Fruit fly (Drosophila melanogaster) whole organism, prepupa: Measurements from ENCODE around the gene Shab.

Experiments
- Blimp-1 ChIP-seq: fragments of 200-800 bp; sonication (Bioruptor generic); optimal IDR thresholded peaks from 3 replicates; lab custom pipeline; 2017; ENCODE audit warnings: missing biosample characterization, missing genetic modification characterization, mild to moderate bottlenecking, moderate library complexity, missing genetic modification reagents
- CG11294 ChIP-seq: fragments of 200-800 bp; sonication (Bioruptor generic); IDR thresholded peaks from 2 replicates; pipeline ENCODE4 v1.3.6; 2022; ENCODE audit warnings: missing biosample characterization, missing genetic modification characterization
- CG11762 ChIP-seq: fragments of 200-800 bp; sonication (Bioruptor generic); optimal IDR thresholded peaks from 3 replicates; lab custom pipeline; 2016; ENCODE audit warnings: missing biosample characterization, missing genetic modification characterization; ENCODE audit not compliant: insufficient read depth
- CG11902 ChIP-seq: fragments of 200-800 bp; sonication (Bioruptor generic); optimal IDR thresholded peaks from 3 replicates; lab custom pipeline; 2016; ENCODE audit warnings: missing biosample characterization, missing genetic modification characterization
- CG15336 ChIP-seq: fragments of 200-800 bp; sonication (Bioruptor generic); IDR thresholded peaks from 2 replicates; pipeline ENCODE4 v1.3.6; 2022; ENCODE audit warnings: missing biosample characterization, missing genetic modification characterization
- CG1621 ChIP-seq: fragments of 200-800 bp; sonication (Bioruptor generic); optimal IDR thresholded peaks from 3 replicates; lab custom pipeline; 2018; ENCODE audit warnings: missing biosample characterization, mild to moderate bottlenecking, missing genetic modification characterization
- CG3032 ChIP-seq: fragments of 200-800 bp; optimal IDR thresholded peaks from 2 replicates; lab custom pipeline; 2019; ENCODE audit warnings: missing biosample characterization, mild to moderate bottlenecking, missing genetic modification characterization, moderate library complexity
- CG31627 ChIP-seq: fragments of 200-800 bp; sonication (Bioruptor generic); optimal IDR thresholded peaks from 3 replicates; lab custom pipeline; 2016; ENCODE audit warnings: missing biosample characterization, missing genetic modification characterization
- CG32006 ChIP-seq: fragments of 200-800 bp; sonication (Bioruptor generic); optimal IDR thresholded peaks from 3 replicates; lab custom pipeline; 2017; ENCODE audit warnings: missing biosample characterization, mild to moderate bottlenecking, missing genetic modification characterization
- CG34406 ChIP-seq: fragments of 200-800 bp; sonication (Bioruptor generic); optimal IDR thresholded peaks from 3 replicates; lab custom pipeline; 2016; ENCODE audit warnings: missing biosample characterization, missing genetic modification characterization
- CG3919 ChIP-seq: fragments of 200-800 bp; sonication (Bioruptor generic); optimal IDR thresholded peaks from 3 replicates; lab custom pipeline; 2016; ENCODE audit warnings: missing biosample characterization, missing genetic modification characterization
- CG4318 ChIP-seq: fragments of 200-800 bp; sonication (Bioruptor generic); optimal IDR thresholded peaks from 3 replicates; lab custom pipeline; 2017; ENCODE audit warnings: missing biosample characterization, mild to moderate bottlenecking, missing genetic modification characterization
- CG6163 ChIP-seq: fragments of 200-800 bp; sonication (Bioruptor generic); IDR thresholded peaks from 3 replicates; pipeline ENCODE4 v1.3.6; 2022; ENCODE audit warnings: missing biosample characterization, missing genetic modification characterization
- CG6276 ChIP-seq: fragments of 200-800 bp; sonication (Bioruptor generic); optimal IDR thresholded peaks from 2 replicates; lab custom pipeline; 2017; ENCODE audit warnings: missing biosample characterization, mild to moderate bottlenecking, missing genetic modification characterization
- CG6792 ChIP-seq: fragments of 200-800 bp; sonication (Bioruptor generic); optimal IDR thresholded peaks from 3 replicates; lab custom pipeline; 2016; ENCODE audit warnings: missing biosample characterization, missing genetic modification characterization
- CG6854 ChIP-seq: fragments of 200-800 bp; sonication (Bioruptor generic); optimal IDR thresholded peaks from 2 replicates; lab custom pipeline; 2017; ENCODE audit warnings: missing biosample characterization, mild to moderate bottlenecking, missing genetic modification characterization
- CG7368 ChIP-seq: fragments of 200-800 bp; sonication (Bioruptor generic); optimal IDR thresholded peaks from 3 replicates; lab custom pipeline; 2016; ENCODE audit warnings: missing biosample characterization, missing genetic modification characterization
- CG8319 ChIP-seq: fragments of 200-800 bp; sonication (Bioruptor generic); optimal IDR thresholded peaks from 3 replicates; lab custom pipeline; 2016; ENCODE audit warnings: missing biosample characterization, missing genetic modification characterization
- CG8632 ChIP-seq: fragments of 200-800 bp; sonication (Bioruptor generic); optimal IDR thresholded peaks from 3 replicates; lab custom pipeline; 2016; ENCODE audit warnings: missing biosample characterization, missing genetic modification characterization
- CG9139 ChIP-seq: fragments of 200-800 bp; sonication (Bioruptor generic); optimal IDR thresholded peaks from 3 replicates; lab custom pipeline; 2017; ENCODE audit warnings: missing biosample characterization, mild to moderate bottlenecking, missing genetic modification characterization
- Eip75B ChIP-seq: fragments of 200-800 bp; sonication (Bioruptor generic); optimal IDR thresholded peaks from 3 replicates; lab custom pipeline; 2016; ENCODE audit warnings: missing biosample characterization, missing genetic modification characterization
- Eip78C ChIP-seq: fragments of 200-800 bp; sonication (Bioruptor generic); peaks from one replicate; lab custom pipeline; 2016; ENCODE audit warnings: missing biosample characterization, missing genetic modification characterization
- Ets21C ChIP-seq: fragments of 200-800 bp; sonication (Bioruptor generic); optimal IDR thresholded peaks from 3 replicates; lab custom pipeline; 2016; ENCODE audit warnings: missing biosample characterization, missing genetic modification characterization
- Ets96B ChIP-seq: fragments of 200-800 bp; optimal IDR thresholded peaks from 2 replicates; lab custom pipeline; 2019; ENCODE audit warnings: missing biosample characterization, mild to moderate bottlenecking, missing genetic modification characterization, moderate library complexity
- Gug ChIP-seq: fragments of 200-800 bp; sonication (Bioruptor generic); IDR thresholded peaks from 2 replicates; pipeline ENCODE4 v1.3.6; 2022; ENCODE audit warnings: missing biosample characterization, missing genetic modification characterization
- Hr39 ChIP-seq: fragments of 200-800 bp; sonication (Bioruptor generic); optimal IDR thresholded peaks from 2 replicates; lab custom pipeline; 2016; ENCODE audit warnings: missing biosample characterization, missing genetic modification characterization
- Hr4 ChIP-seq: fragments of 200-800 bp; sonication (Bioruptor generic); optimal IDR thresholded peaks from 3 replicates; lab custom pipeline; 2016; ENCODE audit warnings: missing biosample characterization, missing genetic modification characterization
- Lpt ChIP-seq: fragments of 200-800 bp; sonication (Bioruptor generic); optimal IDR thresholded peaks from 3 replicates; lab custom pipeline; 2016; ENCODE audit warnings: missing biosample characterization, missing genetic modification characterization
- Sox102F ChIP-seq: fragments of 200-800 bp; sonication (Bioruptor generic); optimal IDR thresholded peaks from 2 replicates; lab custom pipeline; 2016; ENCODE audit warnings: missing biosample characterization, mild to moderate bottlenecking, missing genetic modification characterization
- Sox15 ChIP-seq: fragments of 200-800 bp; sonication (Bioruptor generic); optimal IDR thresholded peaks from 3 replicates; lab custom pipeline; 2016; ENCODE audit warnings: missing biosample characterization, missing genetic modification characterization
- acj6 ChIP-seq: fragments of 200-800 bp; sonication (Bioruptor generic); optimal IDR thresholded peaks from 3 replicates; lab custom pipeline; 2016; ENCODE audit warnings: missing biosample characterization, missing genetic modification characterization
- cyc ChIP-seq: fragments of 200-800 bp; sonication (Bioruptor generic); optimal IDR thresholded peaks from 3 replicates; lab custom pipeline; 2016; ENCODE audit warnings: missing biosample characterization, missing genetic modification characterization
- dac ChIP-seq: fragments of 200-800 bp; sonication (Bioruptor generic); optimal IDR thresholded peaks from 2 replicates; lab custom pipeline; 2017; ENCODE audit warnings: missing biosample characterization, mild to moderate bottlenecking, missing genetic modification characterization
- dsx ChIP-seq: fragments of 200-800 bp; optimal IDR thresholded peaks from 3 replicates; lab custom pipeline; 2019; ENCODE audit warnings: missing biosample characterization, mild to moderate bottlenecking, missing genetic modification characterization, moderate library complexity; ENCODE audit not compliant: poor library complexity, severe bottlenecking
- esn ChIP-seq: fragments of 200-800 bp; sonication (Bioruptor generic); optimal IDR thresholded peaks from 2 replicates; lab custom pipeline; 2016; ENCODE audit warnings: missing biosample characterization, mild to moderate bottlenecking, missing genetic modification characterization, moderate library complexity
- fd59A ChIP-seq: fragments of 200-800 bp; sonication (Bioruptor generic); optimal IDR thresholded peaks from 2 replicates; lab custom pipeline; 2017; ENCODE audit warnings: missing biosample characterization, mild to moderate bottlenecking, missing genetic modification characterization, missing genetic modification reagents
- fd85E ChIP-seq: fragments of 200-800 bp; sonication (Bioruptor generic); optimal IDR thresholded peaks from 3 replicates; lab custom pipeline; 2016; ENCODE audit warnings: missing biosample characterization, missing genetic modification characterization
- fkh ChIP-seq: fragments of 200-800 bp; sonication (Bioruptor generic); optimal IDR thresholded peaks from 3 replicates; lab custom pipeline; 2017; ENCODE audit warnings: missing biosample characterization, mild to moderate bottlenecking, missing genetic modification characterization, moderate library complexity
- lz ChIP-seq: fragments of 200-800 bp; sonication (Bioruptor generic); optimal IDR thresholded peaks from 3 replicates; lab custom pipeline; 2016; ENCODE audit warnings: missing biosample characterization, missing genetic modification characterization
- net ChIP-seq: fragments of 200-800 bp; sonication (Bioruptor generic); optimal IDR thresholded peaks from 3 replicates; lab custom pipeline; 2016; ENCODE audit warnings: missing biosample characterization, missing genetic modification characterization
- salr ChIP-seq, 2 experiments: fragments of 200-800 bp; sonication (Bioruptor generic); optimal IDR thresholded peaks; 3 replicates each; lab custom pipeline; 2016 to 2018; ENCODE audit warnings: missing biosample characterization in 2 of 2, missing genetic modification characterization in 2 of 2, mild to moderate bottlenecking in 1 of 2
- spab ChIP-seq: fragments of 200-800 bp; sonication (Bioruptor generic); optimal IDR thresholded peaks from 2 replicates; lab custom pipeline; 2017; ENCODE audit warnings: missing biosample characterization, mild to moderate bottlenecking, missing genetic modification characterization, missing genetic modification reagents
- svp ChIP-seq: fragments of 200-800 bp; sonication (Bioruptor generic); peaks from one replicate; lab custom pipeline; 2016; ENCODE audit warnings: missing biosample characterization, missing genetic modification characterization
- vri ChIP-seq: fragments of 200-800 bp; sonication (Bioruptor generic); optimal IDR thresholded peaks from 3 replicates; lab custom pipeline; 2016; ENCODE audit warnings: missing biosample characterization, mild to moderate bottlenecking, missing genetic modification characterization

The Shab gene

dm6 chr3L:2874031-2874430 is 20.8 kb upstream of the Shab start (continued):
- TF ChIP-seq CG6854 (GFP tag; lab: Kevin White, UChicago) = peak; percentile 77
- TF ChIP-seq CG3919 (GFP tag; lab: Kevin White, UChicago) = no peak
- TF ChIP-seq fd85E (GFP tag; lab: Kevin White, UChicago) = no peak
- no peak for TF ChIP-seq CG3032
- TF ChIP-seq CG8632 (GFP tag; lab: Kevin White, UChicago) = no peak
- TF ChIP-seq svp (GFP tag; lab: Kevin White, UChicago) = peak; percentile 40
- TF ChIP-seq CG6163 (GFP tag; lab: Robert Waterston, UW) = peak; percentile 35; the same call in 2 of the 3 replicates
- no peak for TF ChIP-seq Hr39 (GFP tag; lab: Kevin White, UChicago)
- TF ChIP-seq Eip75B (GFP tag; lab: Kevin White, UChicago) = no peak
- no peak for TF ChIP-seq CG8319
- no peak for TF ChIP-seq CG7368 (GFP tag; lab: Kevin White, UChicago)
- TF ChIP-seq CG4318 (GFP tag; lab: Kevin White, UChicago) = no peak
- TF ChIP-seq lz (GFP tag; lab: Kevin White, UChicago) = no peak
- TF ChIP-seq CG11294 = no peak
- no peak for TF ChIP-seq CG31627 (GFP tag; lab: Kevin White, UChicago)
- peak; percentile 4 for TF ChIP-seq net (GFP tag; lab: Kevin White, UChicago)
- TF ChIP-seq dac (GFP tag; lab: Kevin White, UChicago) = no peak
- TF ChIP-seq, all 60 proteins: peak for 10

- TF ChIP-seq Eip75B (GFP tag; lab: Kevin White, UChicago) = no peak
- TF ChIP-seq Eip78C (GFP tag; lab: Kevin White, UChicago) = peak; percentile 34
These were observed 15.6 kb upstream of the Shab start, which contains the start of gene Tet for dm6 chr3L:2879005-2879826. Gene Tet (minus strand): TSS chr3L:2879158.

- peak; percentile 82 for TF ChIP-seq CG3032
- no peak for TF ChIP-seq dac (GFP tag; lab: Kevin White, UChicago)
- no peak for TF ChIP-seq CG8632 (GFP tag; lab: Kevin White, UChicago)
- peak; percentile 7 for TF ChIP-seq acj6 (GFP tag; lab: Kevin White, UChicago)
- peak; percentile 22 for TF ChIP-seq CG11762 (GFP tag; lab: Kevin White, UChicago)
- TF ChIP-seq CG6854 (GFP tag; lab: Kevin White, UChicago) = no peak
- TF ChIP-seq CG3919 (GFP tag; lab: Kevin White, UChicago) = peak; percentile 69
- TF ChIP-seq CG11902 (GFP tag; lab: Kevin White, UChicago) = peak; percentile 30
- TF ChIP-seq Sox102F (GFP tag; lab: Kevin White, UChicago) = no peak
- TF ChIP-seq Gug (GFP tag; lab: Robert Waterston, UW) = peak; percentile 83
- TF ChIP-seq CG6163 (GFP tag; lab: Robert Waterston, UW) = peak; percentile 86
- peak; percentile 30 for TF ChIP-seq Hr4
- TF ChIP-seq Eip78C (GFP tag; lab: Kevin White, UChicago) = peak; percentile 92
- TF ChIP-seq salr (GFP tag; optimal IDR thresholded peaks at IDR 0.05; lab: Kevin White, UChicago) = peak in 1 of 2 experiments; percentile 43
- TF ChIP-seq CG15336 (GFP tag; lab: Robert Waterston, UW) = peak; percentile 75
- peak; percentile 21 for TF ChIP-seq Lpt
- TF ChIP-seq cyc = peak; percentile 66
- peak; percentile 71 for TF ChIP-seq svp (GFP tag; lab: Kevin White, UChicago)
- TF ChIP-seq CG4318 (GFP tag; lab: Kevin White, UChicago) = peak; percentile 28
- TF ChIP-seq CG9139 (GFP tag; lab: Kevin White, UChicago) = peak; percentile 62
- TF ChIP-seq fkh = no peak
- no peak for TF ChIP-seq vri (GFP tag; lab: Kevin White, UChicago)
- TF ChIP-seq Ets21C (GFP tag; lab: Kevin White, UChicago) = no peak
- no peak for TF ChIP-seq Sox15 (GFP tag; lab: Kevin White, UChicago)
- peak; percentile 68 for TF ChIP-seq spab (GFP tag; lab: Kevin White, UChicago)
- peak; percentile 45 for TF ChIP-seq CG32006
- peak; percentile 52 for TF ChIP-seq dsx (GFP tag; lab: Kevin White, UChicago)
- no peak for TF ChIP-seq fd59A (GFP tag; lab: Kevin White, UChicago)
- TF ChIP-seq Eip75B (GFP tag; lab: Kevin White, UChicago) = peak; percentile 61
- TF ChIP-seq CG6276 (GFP tag; lab: Kevin White, UChicago) = peak; percentile 47
- TF ChIP-seq CG8319 = peak; percentile 13
- TF ChIP-seq CG34406 (GFP tag; lab: Kevin White, UChicago) = no peak
- TF ChIP-seq Blimp-1 (GFP tag; lab: Kevin White, UChicago) = no peak
- TF ChIP-seq CG11294 = peak; percentile 81
- TF ChIP-seq CG1621 (tag; lab: Kevin White, UChicago) = peak; percentile 25
- TF ChIP-seq esn (GFP tag; lab: Kevin White, UChicago) = peak; percentile 33
- TF ChIP-seq CG6792 (GFP tag; lab: Kevin White, UChicago) = peak; percentile 31
- peak; percentile 80 for TF ChIP-seq Ets96B (tag; lab: Kevin White, UChicago)
- no peak for TF ChIP-seq net (GFP tag; lab: Kevin White, UChicago)
- peak; percentile 52 for TF ChIP-seq CG7368 (GFP tag; lab: Kevin White, UChicago)
These were observed 15.0 kb upstream of the Shab start for dm6 chr3L:2879827-2880131.
